Worm (Caenorhabditis elegans) whole organism, early embryonic: ENCODE results near the gene Y69A2AR.31.

Experiments used
- B0310.2 ChIP-seq: sonication (generic microtip); optimal IDR thresholded peaks from 2 replicates; lab custom pipeline; 2016; ENCODE audit warnings: mild to moderate bottlenecking, missing genetic modification characterization, missing compliant biosample characterization
- F13C5.2 ChIP-seq: sonication (generic microtip); optimal IDR thresholded peaks from 2 replicates; lab custom pipeline; 2017; ENCODE audit warnings: mild to moderate bottlenecking, missing genetic modification characterization, inconsistent platforms, missing compliant biosample characterization
- ama-1 ChIP-seq: fragments of 150-350 bp; optimal IDR thresholded peaks from 2 replicates; lab custom pipeline; 2014
- ceh-13 ChIP-seq: fragments of 200-800 bp; sonication (Bioruptor generic); optimal IDR thresholded peaks from 2 replicates; lab custom pipeline; 2018; ENCODE audit warnings: mild to moderate bottlenecking, missing genetic modification characterization, missing compliant biosample characterization
- flt-1 ChIP-seq: fragments of 200-800 bp; sonication (Bioruptor generic); IDR thresholded peaks from 2 replicates; pipeline ENCODE4 v1.3.6; 2022; ENCODE audit warnings: missing genetic modification characterization, missing compliant biosample characterization
- hmbx-1 ChIP-seq: sonication (generic microtip); optimal IDR thresholded peaks from 2 replicates; lab custom pipeline; 2016; ENCODE audit warnings: mild to moderate bottlenecking, missing genetic modification characterization, missing compliant biosample characterization
- pes-1 ChIP-seq: fragments of 200-800 bp; sonication (Bioruptor generic); IDR thresholded peaks from 2 replicates; pipeline ENCODE4 v1.3.6; 2022; ENCODE audit warnings: missing genetic modification reagents, missing genetic modification characterization, missing compliant biosample characterization
- scrt-1 ChIP-seq: fragments of 200-800 bp; sonication (Bioruptor generic); IDR thresholded peaks from 2 replicates; pipeline ENCODE4 v1.3.6; 2022; ENCODE audit warnings: missing genetic modification characterization, missing compliant biosample characterization
- sea-1 ChIP-seq: fragments of 200-800 bp; sonication (Bioruptor generic); conservative IDR thresholded peaks from 2 replicates; pipeline ENCODE4 v1.3.6; 2022; ENCODE audit warnings: missing genetic modification characterization, missing compliant biosample characterization
- tbx-11 ChIP-seq: fragments of 200-800 bp; sonication (Bioruptor generic); IDR thresholded peaks from 2 replicates; pipeline ENCODE4 v1.3.6; 2022; ENCODE audit warnings: missing genetic modification characterization, missing compliant biosample characterization
- tra-4 ChIP-seq: sonication (generic microtip); optimal IDR thresholded peaks from 2 replicates; lab custom pipeline; 2017; ENCODE audit warnings: missing genetic modification characterization, missing compliant biosample characterization

The Y69A2AR.31 gene

ce11 chrIV:2603556-2604021 is 60.2 kb downstream of the Y69A2AR.31 start:
- TF ChIP-seq sea-1 = no peak

- TF ChIP-seq tbx-11 (GFP tag; lab: Robert Waterston, UW) = no peak
- TF ChIP-seq sea-1 = 0 out of 2 replicates have a peak, but pooled peaks have one; percentile 12
These were observed 61.0 kb downstream of the Y69A2AR.31 start for ce11 chrIV:2602862-2603189.

- 0 out of 2 replicates have a peak, but pooled peaks have one; percentile 43 for TF ChIP-seq flt-1 (GFP tag; lab: Robert Waterston, UW)
- no peak for TF ChIP-seq ama-1 (lab: Kevin White, UChicago)
- no peak for TF ChIP-seq tbx-11 (GFP tag; lab: Robert Waterston, UW)
- TF ChIP-seq F13C5.2 (tag; lab: Kevin White, UChicago) = peak; percentile 19
- no peak for TF ChIP-seq scrt-1 (GFP tag; lab: Robert Waterston, UW)
- TF ChIP-seq B0310.2 (tag; lab: Kevin White, UChicago) = peak; percentile 29
- TF ChIP-seq ceh-13 = no peak
- no peak for TF ChIP-seq hmbx-1
These were observed 61.6 kb downstream of the Y69A2AR.31 start for ce11 chrIV:2601988-2602861.

- TF ChIP-seq sea-1 (no peak), pes-1 (GFP tag; lab: Robert Waterston, UW) (no peak), flt-1 (GFP tag; lab: Robert Waterston, UW) (no peak), B0310.2 (tag; lab: Kevin White, UChicago) (no peak), tra-4 (tag; lab: Kevin White, UChicago) (no peak)
These were observed 63.0 kb downstream of the Y69A2AR.31 start, which contains the start of gene epg-9 for ce11 chrIV:2600841-2601240. Gene epg-9, plus strand, starts transcription at chrIV:2601141.
